Fruit fly (Drosophila melanogaster) whole organism, wandering third instar larva: ENCODE data around the gene yellow-c.

ENCODE experiments used
- Dfd ChIP-seq: fragments of >200 bp; optimal IDR thresholded peaks from 2 replicates; lab custom pipeline; 2017; ENCODE audit warnings: missing biosample characterization, missing genetic modification characterization
- Hnf4 ChIP-seq: fragments of 200-800 bp; sonication (Bioruptor generic); optimal IDR thresholded peaks from 2 replicates; lab custom pipeline; 2016; ENCODE audit warnings: missing biosample characterization, mild to moderate bottlenecking, missing genetic modification characterization
- Hr83 ChIP-seq: fragments of 200-300 bp; sonication (Bioruptor generic); optimal IDR thresholded peaks from 2 replicates; lab custom pipeline; 2016; ENCODE audit warnings: missing biosample characterization, mild to moderate bottlenecking, missing genetic modification characterization, moderate library complexity; ENCODE audit not compliant: poor library complexity, severe bottlenecking
- Myc ChIP-seq: fragments of >200 bp; optimal IDR thresholded peaks from 2 replicates; lab custom pipeline; 2017
- Rel ChIP-seq, 2 experiments: fragments of 200-800 bp; sonication (Bioruptor generic) in 1 of 2; optimal IDR thresholded peaks; 2 replicates in 1 of 2; 3 replicates in 1 of 2; lab custom pipeline; 2016 to 2019; ENCODE audit warnings: mild to moderate bottlenecking in 2 of 2, missing biosample characterization in 2 of 2, missing genetic modification characterization in 2 of 2, moderate library complexity in 1 of 2
- foxo ChIP-seq, 2 experiments: fragments of 200-800 bp; sonication (Bioruptor generic); optimal IDR thresholded peaks; 2 replicates in 1 of 2; 3 replicates in 1 of 2; lab custom pipeline; 2016 to 2017; ENCODE audit warnings: missing biosample characterization in 2 of 2, missing genetic modification characterization in 2 of 2
- psq ChIP-seq: fragments of 200-800 bp; sonication (Bioruptor generic); optimal IDR thresholded peaks from 3 replicates; lab custom pipeline; 2017; ENCODE audit warnings: missing biosample characterization, mild to moderate bottlenecking, missing genetic modification characterization, moderate library complexity
- usp ChIP-seq: fragments of >200 bp; optimal IDR thresholded peaks from 2 replicates; lab custom pipeline; 2017; ENCODE audit warnings: missing biosample characterization, missing genetic modification characterization

- TF ChIP-seq Rel (GFP tag; optimal IDR thresholded peaks at IDR 0.05; lab: Kevin White, UChicago) (no peak), Rel (tag; optimal IDR thresholded peaks at IDR 0.05; lab: Kevin White, UChicago) (no peak), psq (GFP tag; lab: Kevin White, UChicago) (no peak), Hnf4 (GFP tag; lab: Kevin White, UChicago) (no peak), usp (no peak), Hr83 (GFP tag; lab: Kevin White, UChicago) (no peak), Dfd (GFP tag; lab: Kevin White, UChicago) (no peak), foxo (GFP tag; optimal IDR thresholded peaks at IDR 0.05; lab: Kevin White, UChicago) (no peak), Myc (no peak)
Observed at dm6 chr2L:15043718-15044117, 8.5 kb downstream of the yellow-c start.
